Worm (Caenorhabditis elegans): ENCODE data around the gene C24H11.2.

DNA sequence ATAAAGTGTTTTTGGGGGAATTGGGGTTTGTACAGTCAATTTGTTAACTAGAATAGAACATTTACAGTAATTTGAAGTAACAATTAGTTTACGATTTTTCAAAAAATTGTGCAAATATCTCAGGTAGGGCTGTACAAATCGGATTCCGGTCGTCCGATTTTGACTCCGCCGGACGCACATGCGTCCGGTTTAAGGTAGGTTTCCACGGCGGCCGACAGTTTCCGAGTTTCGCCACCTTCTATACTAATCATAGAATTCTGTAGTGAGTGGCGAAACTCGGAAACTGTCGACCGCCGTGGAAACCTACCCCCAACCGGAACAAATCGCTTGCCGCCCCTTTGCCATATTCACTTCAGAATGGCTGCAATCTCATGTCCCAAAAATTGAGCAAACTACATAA lies 2.7 kb downstream of the C24H11.2 start:
- TF ChIP-seq nhr-11 (tag; optimal IDR thresholded peaks at IDR 0.05) (no peak), ztf-16 (tag; optimal IDR thresholded peaks at IDR 0.05) (no peak), dmd-4 (tag; optimal IDR thresholded peaks at IDR 0.05; ENCODE audit: borderline replicate concordance) (no peak), elt-2 (tag; optimal IDR thresholded peaks at IDR 0.05) (no peak), dve-1 (tag; optimal IDR thresholded peaks at IDR 0.05) (no peak), mec-3 (tag; optimal IDR thresholded peaks at IDR 0.05; ENCODE audit: borderline replicate concordance) (no peak)

All from whole organism, late embryonic.